Fruit fly (Drosophila melanogaster) whole organism, embryonic: Measurements from ENCODE around the gene CG17377.
A peak's percentile ranks its signal among the peaks of the same experiment; 100 is the strongest.

Experiments
- Atf-2 ChIP-seq: fragments of 200-800 bp; sonication (Bioruptor generic); optimal IDR thresholded peaks from 2 replicates; lab custom pipeline; 2016; ENCODE audit warnings: missing biosample characterization, missing genetic modification characterization
- Atf6 ChIP-seq: fragments of 200-800 bp; sonication (Bioruptor generic); IDR thresholded peaks from 2 replicates; pipeline ENCODE4 v1.3.6; 2022; ENCODE audit warnings: missing biosample characterization, missing genetic modification characterization
- BEAF-32 ChIP-seq: fragments of 200-800 bp; sonication (Bioruptor generic); optimal IDR thresholded peaks from 3 replicates; lab custom pipeline; 2017; ENCODE audit warnings: missing biosample characterization, missing genetic modification characterization, mild to moderate bottlenecking, moderate library complexity, missing genetic modification reagents
- CG10462 ChIP-seq: fragments of 200-800 bp; sonication (Bioruptor generic); optimal IDR thresholded peaks from 2 replicates; lab custom pipeline; 2016; ENCODE audit warnings: missing biosample characterization, missing genetic modification characterization
- CG11560 ChIP-seq: fragments of 200-800 bp; sonication (Bioruptor generic); IDR thresholded peaks from 3 replicates; pipeline ENCODE4 v1.3.6; 2022; ENCODE audit warnings: missing biosample characterization, missing genetic modification characterization
- CG1233 ChIP-seq: fragments of 200-800 bp; sonication (Bioruptor generic); optimal IDR thresholded peaks from 4 replicates; lab custom pipeline; 2018; ENCODE audit warnings: missing biosample characterization, mild to moderate bottlenecking, missing genetic modification characterization
- CG13287 ChIP-seq: fragments of 200-800 bp; sonication (Bioruptor generic); IDR thresholded peaks from 2 replicates; pipeline ENCODE4 v1.3.6; 2022; ENCODE audit warnings: missing biosample characterization, missing genetic modification characterization; ENCODE audit not compliant: partially characterized antibody
- CG13624 ChIP-seq: fragments of 200-800 bp; sonication (Bioruptor generic); optimal IDR thresholded peaks from 2 replicates; lab custom pipeline; 2016; ENCODE audit warnings: missing biosample characterization, missing genetic modification characterization
- CG15269 ChIP-seq: fragments of 200-800 bp; sonication (Bioruptor generic); optimal IDR thresholded peaks from 2 replicates; lab custom pipeline; 2018; ENCODE audit warnings: missing biosample characterization, mild to moderate bottlenecking, missing genetic modification characterization, moderate library complexity
- CG15696 ChIP-seq: fragments of 200-800 bp; sonication (Bioruptor generic); optimal IDR thresholded peaks from 2 replicates; lab custom pipeline; 2019; ENCODE audit warnings: missing biosample characterization, mild to moderate bottlenecking, missing genetic modification characterization, moderate library complexity
- CG16779 ChIP-seq: fragments of 200-800 bp; sonication (Bioruptor generic); IDR thresholded peaks from 2 replicates; pipeline ENCODE4 v1.3.6; 2022; ENCODE audit warnings: missing biosample characterization, missing genetic modification characterization
- CG17385 ChIP-seq: fragments of 200-800 bp; sonication (Bioruptor generic); optimal IDR thresholded peaks from 3 replicates; lab custom pipeline; 2018; ENCODE audit warnings: missing biosample characterization, mild to moderate bottlenecking, missing genetic modification characterization
- CG17829 ChIP-seq: fragments of 200-800 bp; optimal IDR thresholded peaks from 2 replicates; lab custom pipeline; 2019; ENCODE audit warnings: missing biosample characterization, mild to moderate bottlenecking, missing genetic modification characterization, moderate library complexity
- CG34422 ChIP-seq: fragments of 200-800 bp; sonication (Bioruptor generic); IDR thresholded peaks from 3 replicates; pipeline ENCODE4 v1.3.6; 2022; ENCODE audit warnings: missing biosample characterization, missing genetic modification characterization
- CG3847 ChIP-seq: fragments of 200-800 bp; sonication (Bioruptor generic); IDR thresholded peaks from 2 replicates; pipeline ENCODE4 v1.3.6; 2022; ENCODE audit warnings: missing biosample characterization, missing genetic modification characterization
- CG4707 ChIP-seq: fragments of 200-800 bp; sonication (Bioruptor generic); optimal IDR thresholded peaks from 2 replicates; lab custom pipeline; 2018; ENCODE audit warnings: missing biosample characterization, mild to moderate bottlenecking, missing genetic modification characterization, moderate library complexity
- CG5180 ChIP-seq: fragments of 200-800 bp; sonication (Bioruptor generic); optimal IDR thresholded peaks from 3 replicates; lab custom pipeline; 2017; ENCODE audit warnings: missing biosample characterization, missing genetic modification characterization, mild to moderate bottlenecking, moderate library complexity, missing genetic modification reagents
- CG6175 ChIP-seq: fragments of 200-800 bp; sonication (Bioruptor generic); IDR thresholded peaks from 3 replicates; pipeline ENCODE4 v1.3.6; 2022; ENCODE audit warnings: missing biosample characterization, missing genetic modification characterization
- CG6272 ChIP-seq: fragments of 200-800 bp; sonication (Bioruptor generic); IDR thresholded peaks from 2 replicates; pipeline ENCODE4 v1.3.6; 2022; ENCODE audit warnings: missing biosample characterization, missing genetic modification characterization
- CG6765 ChIP-seq: fragments of 200-800 bp; sonication (Bioruptor generic); optimal IDR thresholded peaks from 3 replicates; lab custom pipeline; 2017; ENCODE audit warnings: missing biosample characterization, mild to moderate bottlenecking, missing genetic modification characterization
- CG8388 ChIP-seq: fragments of 200-800 bp; sonication (Bioruptor generic); optimal IDR thresholded peaks from 2 replicates; lab custom pipeline; 2019; ENCODE audit warnings: missing biosample characterization, mild to moderate bottlenecking, missing genetic modification characterization, moderate library complexity
- CHES-1-like ChIP-seq: fragments of 200-800 bp; sonication (Bioruptor generic); optimal IDR thresholded peaks from 2 replicates; lab custom pipeline; 2016; ENCODE audit warnings: missing biosample characterization, missing genetic modification characterization
- D ChIP-seq, 2 experiments: fragments of 200-800 bp in 1 of 2; fragments of >200 bp in 1 of 2; sonication (Bioruptor generic) in 1 of 2; optimal IDR thresholded peaks; 2 replicates in 1 of 2; 3 replicates in 1 of 2; lab custom pipeline; 2017; ENCODE audit warnings: mild to moderate bottlenecking in 1 of 2, missing biosample characterization in 1 of 2, missing genetic modification characterization in 1 of 2, missing genetic modification reagents in 1 of 2
- Dip3 ChIP-seq: fragments of 200-800 bp; sonication (Bioruptor generic); optimal IDR thresholded peaks from 3 replicates; lab custom pipeline; 2016; ENCODE audit warnings: missing biosample characterization, missing genetic modification characterization
- Doc3 ChIP-seq: fragments of 200-800 bp; sonication (Bioruptor generic); IDR thresholded peaks from 3 replicates; pipeline ENCODE4 v1.3.6; 2022; ENCODE audit warnings: missing biosample characterization, missing genetic modification characterization; ENCODE audit not compliant: partially characterized antibody
- H15 ChIP-seq: fragments of 200-800 bp; sonication (Bioruptor generic); IDR thresholded peaks from 3 replicates; pipeline ENCODE4 v1.3.6; 2022; ENCODE audit warnings: missing biosample characterization, missing genetic modification characterization
- HLH3B ChIP-seq: fragments of 200-800 bp; sonication (Bioruptor generic); IDR thresholded peaks from 2 replicates; pipeline ENCODE4 v1.3.6; 2022; ENCODE audit warnings: missing biosample characterization, missing genetic modification characterization
- HLH54F ChIP-seq: fragments of 200-800 bp; sonication (Bioruptor generic); optimal IDR thresholded peaks from 3 replicates; lab custom pipeline; 2016; ENCODE audit warnings: missing biosample characterization, missing genetic modification characterization
- Mrtf ChIP-seq: fragments of 200-800 bp; sonication (Bioruptor generic); IDR thresholded peaks from 3 replicates; pipeline ENCODE4 v1.3.6; 2022; ENCODE audit warnings: missing biosample characterization, missing genetic modification characterization
- Scr ChIP-seq: fragments of 200-800 bp; sonication (Bioruptor generic); IDR thresholded peaks from 2 replicates; pipeline ENCODE4 v1.3.6; 2022; ENCODE audit warnings: missing biosample characterization, missing genetic modification characterization; ENCODE audit not compliant: partially characterized antibody
- bowl ChIP-seq: fragments of 200-800 bp; sonication (Bioruptor generic); IDR thresholded peaks from 2 replicates; pipeline ENCODE4 v1.3.6; 2022; ENCODE audit warnings: missing biosample characterization, missing genetic modification characterization
- cad ChIP-seq: fragments of >200 bp; optimal IDR thresholded peaks from 2 replicates; lab custom pipeline; 2017; ENCODE audit warnings: missing biosample characterization, missing genetic modification characterization
- crol ChIP-seq: fragments of 200-800 bp; sonication (Bioruptor generic); IDR thresholded peaks from 2 replicates; pipeline ENCODE4 v1.3.6; 2022; ENCODE audit warnings: missing biosample characterization, missing genetic modification characterization
- dpn ChIP-seq, 2 experiments: fragments of 200-800 bp; sonication (Bioruptor generic); optimal IDR thresholded peaks; 3 replicates each; lab custom pipeline; 2016; ENCODE audit warnings: missing biosample characterization in 2 of 2, missing genetic modification characterization in 2 of 2
- ems ChIP-seq: fragments of 200-800 bp; sonication (Bioruptor generic); optimal IDR thresholded peaks from 3 replicates; lab custom pipeline; 2016; ENCODE audit warnings: missing biosample characterization, missing genetic modification characterization
- gem ChIP-seq: fragments of 200-800 bp; sonication (Bioruptor generic); optimal IDR thresholded peaks from 2 replicates; lab custom pipeline; 2019; ENCODE audit warnings: missing biosample characterization, mild to moderate bottlenecking, missing genetic modification characterization, moderate library complexity
- jigr1 ChIP-seq: fragments of 200-800 bp; sonication (Bioruptor generic); IDR thresholded peaks from 3 replicates; pipeline ENCODE4 v1.3.6; 2022; ENCODE audit warnings: missing biosample characterization, missing genetic modification characterization
- otp ChIP-seq: fragments of 200-800 bp; sonication (Bioruptor generic); IDR thresholded peaks from 3 replicates; pipeline ENCODE4, ENCODE4 v1.3.6; 2022; ENCODE audit warnings: missing biosample characterization, missing genetic modification characterization
- pan ChIP-seq, 4 experiments: fragments of >200 bp in 3 of 4; fragments of 200-800 bp in 1 of 4; sonication (Bioruptor generic) in 1 of 4; optimal IDR thresholded peaks in 3 of 4; IDR thresholded peaks in 1 of 4; 2 replicates each; pipeline versions ENCODE4 v1.3.6 to Lab custom; 2017 to 2022; ENCODE audit warnings: missing biosample characterization in 2 of 4, missing genetic modification characterization in 2 of 4, mixed read lengths in 1 of 4
- pho ChIP-seq: fragments of 200-800 bp; sonication (Bioruptor generic); optimal IDR thresholded peaks from 2 replicates; lab custom pipeline; 2016; ENCODE audit warnings: missing biosample characterization, missing genetic modification characterization
- prd ChIP-seq, 3 experiments: fragments of >200 bp in 2 of 3; fragments of 200-800 bp in 1 of 3; sonication (Bioruptor generic) in 1 of 3; optimal IDR thresholded peaks in 2 of 3; IDR thresholded peaks in 1 of 3; 2 replicates in 2 of 3; 3 replicates in 1 of 3; pipeline versions ENCODE4 v1.3.6 to Lab custom; 2017 to 2022; ENCODE audit warnings: missing biosample characterization in 1 of 3, missing genetic modification characterization in 1 of 3
- pzg ChIP-seq: fragments of 200-800 bp; sonication (Bioruptor generic); optimal IDR thresholded peaks from 3 replicates; lab custom pipeline; 2018; ENCODE audit warnings: missing biosample characterization, mild to moderate bottlenecking, missing genetic modification characterization, moderate library complexity
- row ChIP-seq: fragments of 200-800 bp; sonication (Bioruptor generic); IDR thresholded peaks from 3 replicates; pipeline ENCODE4 v1.3.6; 2022; ENCODE audit warnings: missing biosample characterization, missing genetic modification characterization
- run ChIP-seq: fragments of 200-800 bp; sonication (Bioruptor generic); optimal IDR thresholded peaks from 3 replicates; lab custom pipeline; 2018; ENCODE audit warnings: missing biosample characterization, mild to moderate bottlenecking, missing genetic modification characterization
- sc ChIP-seq, 3 experiments: fragments of >200 bp in 2 of 3; fragments of 200-800 bp in 1 of 3; sonication (Bioruptor generic) in 1 of 3; optimal IDR thresholded peaks; 2 replicates in 2 of 3; 3 replicates in 1 of 3; lab custom pipeline; 2017; ENCODE audit warnings: mild to moderate bottlenecking in 1 of 3, missing biosample characterization in 1 of 3, missing genetic modification characterization in 1 of 3, missing genetic modification reagents in 1 of 3
- sna ChIP-seq: fragments of 200-800 bp; sonication (Bioruptor generic); IDR thresholded peaks from 2 replicates; pipeline ENCODE4 v1.3.6; 2022; ENCODE audit warnings: missing biosample characterization, missing genetic modification characterization; ENCODE audit not compliant: partially characterized antibody
- tx ChIP-seq: fragments of 200-800 bp; sonication (Bioruptor generic); optimal IDR thresholded peaks from 2 replicates; lab custom pipeline; 2016; ENCODE audit warnings: missing biosample characterization, missing genetic modification characterization
- unc-4 ChIP-seq: fragments of 200-800 bp; sonication (Bioruptor generic); IDR thresholded peaks from 2 replicates; pipeline ENCODE4 v1.3.6; 2022; ENCODE audit warnings: missing biosample characterization, missing genetic modification characterization; ENCODE audit not compliant: partially characterized antibody
- wdn ChIP-seq: fragments of 200-800 bp; sonication (Bioruptor generic); IDR thresholded peaks from 2 replicates; pipeline ENCODE4 v1.3.6; 2022; ENCODE audit warnings: missing biosample characterization, missing genetic modification characterization

CG17377 gene

DNA sequence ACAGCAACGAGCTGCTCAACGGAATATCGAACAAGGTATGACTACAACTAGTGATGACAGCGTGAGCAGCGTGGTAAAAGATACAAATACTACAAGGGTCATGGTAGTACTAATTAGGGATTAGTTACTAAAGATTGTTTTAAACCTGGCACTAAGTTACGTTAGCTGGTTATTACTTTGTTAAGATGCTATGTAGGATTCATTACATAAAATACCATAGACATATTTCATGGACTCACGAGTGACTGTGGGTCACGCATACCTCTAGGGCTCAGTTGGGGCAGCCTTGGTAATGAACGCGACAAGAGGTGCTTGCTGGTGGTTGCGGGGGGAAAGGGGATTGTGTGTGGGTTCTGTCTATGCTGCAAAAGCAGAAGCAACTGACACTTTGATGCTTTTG lies 27.8 kb downstream of the CG17377 start:
- no peak for TF ChIP-seq gem (tag; lab: Kevin White, UChicago)
- TF ChIP-seq CG16779 (GFP tag; lab: Robert Waterston, UW) = no peak
- no peak for TF ChIP-seq ems (GFP tag; lab: Kevin White, UChicago)
- TF ChIP-seq row (GFP tag; lab: Robert Waterston, UW) = peak; percentile 73
- TF ChIP-seq HLH54F (GFP tag; lab: Kevin White, UChicago) = no peak
- 0 out of 2 replicates have a peak, but pooled peaks have one; percentile 15 for TF ChIP-seq CG3847 (GFP tag; lab: Robert Waterston, UW)
- peak; percentile 46; the same call in 1 of the 2 replicates for TF ChIP-seq sna (GFP tag; lab: Robert Waterston, UW)
- no peak for TF ChIP-seq Dip3 (GFP tag; lab: Kevin White, UChicago)
- no peak for TF ChIP-seq bowl (GFP tag; lab: Robert Waterston, UW)
- peak; percentile 65 for TF ChIP-seq Scr (GFP tag; lab: Robert Waterston, UW)
- TF ChIP-seq CG17385 = no peak
- no peak for TF ChIP-seq CG34422 (GFP tag; lab: Robert Waterston, UW)
- no peak for TF ChIP-seq CG1233 (GFP tag; lab: Kevin White, UChicago)
- no peak for TF ChIP-seq sc (optimal IDR thresholded peaks at IDR 0.05; lab: Kevin White, UChicago)
- TF ChIP-seq sc (GFP tag; optimal IDR thresholded peaks at IDR 0.05; lab: Kevin White, UChicago) = no peak
- TF ChIP-seq wdn (GFP tag; lab: Robert Waterston, UW) = no peak
- TF ChIP-seq pzg (GFP tag; lab: Kevin White, UChicago) = no peak
- TF ChIP-seq CG6175 (GFP tag; lab: Robert Waterston, UW) = no peak
- no peak for TF ChIP-seq H15 (GFP tag; lab: Robert Waterston, UW)
- no peak for TF ChIP-seq Mrtf (GFP tag; lab: Robert Waterston, UW)
- no peak for TF ChIP-seq CG11560 (tag; lab: Robert Waterston, UW)
- no peak for TF ChIP-seq HLH3B (GFP tag; lab: Robert Waterston, UW)
- no peak for TF ChIP-seq jigr1 (GFP tag; lab: Robert Waterston, UW)
- no peak for TF ChIP-seq CG15696 (tag; lab: Kevin White, UChicago)
- TF ChIP-seq Atf-2 = no peak
- no peak for TF ChIP-seq prd (optimal IDR thresholded peaks at IDR 0.05; lab: Kevin White, UChicago)
- peak; percentile 34; the same call in 1 of the 3 replicates for TF ChIP-seq prd (GFP tag; IDR thresholded peaks at IDR 0.05; lab: Robert Waterston, UW)
- TF ChIP-seq CG6272 (GFP tag; lab: Robert Waterston, UW) = no peak
- TF ChIP-seq CG8388 (GFP tag; lab: Kevin White, UChicago) = no peak
- peak; percentile 66 for TF ChIP-seq CG13287 (GFP tag; lab: Robert Waterston, UW)
- no peak for TF ChIP-seq cad (GFP tag; lab: Kevin White, UChicago)
- no peak for TF ChIP-seq Atf6 (GFP tag; lab: Robert Waterston, UW)
- peak; percentile 68 for TF ChIP-seq unc-4
- TF ChIP-seq CG5180 (GFP tag; lab: Kevin White, UChicago) = no peak
- no peak for TF ChIP-seq pho
- TF ChIP-seq CG4707 (GFP tag; lab: Kevin White, UChicago) = no peak
- no peak for TF ChIP-seq run (tag; lab: Kevin White, UChicago)
- no peak for TF ChIP-seq CHES-1-like (GFP tag; lab: Kevin White, UChicago)
- no peak for TF ChIP-seq CG6765 (GFP tag; lab: Kevin White, UChicago)
- TF ChIP-seq CG10462 (GFP tag; lab: Kevin White, UChicago) = no peak
- no peak for TF ChIP-seq CG13624 (GFP tag; lab: Kevin White, UChicago)
- no peak for TF ChIP-seq pan (optimal IDR thresholded peaks at IDR 0.05; lab: Kevin White, UChicago)
- no peak for TF ChIP-seq pan (GFP tag; optimal IDR thresholded peaks at IDR 0.05 in 1 of 2, IDR thresholded peaks at IDR 0.05 in 1 of 2)
- no peak for TF ChIP-seq CG15269 (tag; lab: Kevin White, UChicago)
- TF ChIP-seq CG17829 (tag; lab: Kevin White, UChicago) = no peak
- no peak for TF ChIP-seq otp (GFP tag; lab: Robert Waterston, UW)
- TF ChIP-seq crol (GFP tag; lab: Robert Waterston, UW) = peak; percentile 62
- TF ChIP-seq Doc3 (GFP tag; lab: Robert Waterston, UW) = peak; percentile 70
- no peak for TF ChIP-seq tx (GFP tag; lab: Kevin White, UChicago)
- TF ChIP-seq BEAF-32 (GFP tag; lab: Kevin White, UChicago) = peak; percentile 53
- TF ChIP-seq dpn (GFP tag; optimal IDR thresholded peaks at IDR 0.05; lab: Kevin White, UChicago) = no peak
- no peak for TF ChIP-seq D (optimal IDR thresholded peaks at IDR 0.05; lab: Kevin White, UChicago)
- no peak for TF ChIP-seq D (GFP tag; optimal IDR thresholded peaks at IDR 0.05; lab: Kevin White, UChicago)
